Worm (Caenorhabditis elegans): Measurements from ENCODE around the gene F43E2.11.

F43E2.11 gene

DNA sequence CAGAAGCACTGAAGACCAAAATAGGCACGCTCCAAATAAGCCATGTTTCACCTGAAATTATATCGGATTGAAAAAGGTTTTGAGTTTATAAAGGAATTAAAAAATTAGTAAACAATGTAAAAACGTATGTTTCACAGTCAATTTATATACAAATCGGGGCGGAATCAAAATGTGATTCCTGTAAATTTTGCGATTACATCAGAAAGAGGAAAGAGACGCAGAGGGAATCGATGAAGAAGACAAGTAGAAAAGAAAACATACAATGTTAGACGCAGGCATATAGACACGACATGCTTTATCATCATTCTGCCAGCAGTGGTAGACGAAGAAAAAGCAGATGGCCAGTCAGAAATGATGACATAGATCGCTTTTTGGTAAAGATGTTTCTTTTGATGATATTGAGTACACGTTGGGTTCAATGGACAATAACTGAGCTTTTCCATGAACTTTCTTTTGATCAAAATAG, 6.1 kb downstream of the F43E2.11 start, which contains the start of gene msra-1 (continued):
- TF ChIP-seq egl-13 (tag; optimal IDR thresholded peaks at IDR 0.05): no peak
- TF ChIP-seq unc-98 (GFP tag; IDR thresholded peaks at IDR 0.05): no peak
- TF ChIP-seq blmp-1 (tag; optimal IDR thresholded peaks at IDR 0.05): peak; percentile 61
- TF ChIP-seq swsn-7 (tag; optimal IDR thresholded peaks at IDR 0.05): no peak
- no peak for TF ChIP-seq mab-9 (GFP tag; IDR thresholded peaks at IDR 0.05)
- no peak for TF ChIP-seq nhr-28 (tag; optimal IDR thresholded peaks at IDR 0.05)
- TF ChIP-seq irx-1 (tag; optimal IDR thresholded peaks at IDR 0.05): no peak
- no peak for TF ChIP-seq elt-3 (tag; optimal IDR thresholded peaks at IDR 0.05)
- no peak for TF ChIP-seq egl-27 (tag; optimal IDR thresholded peaks at IDR 0.05)
- TF ChIP-seq ces-1 (GFP tag; optimal IDR thresholded peaks at IDR 0.05): no peak
- no peak for TF ChIP-seq unc-86 (tag; optimal IDR thresholded peaks at IDR 0.05)
- TF ChIP-seq efl-1 (optimal IDR thresholded peaks at IDR 0.05): peak; percentile 11 to 38
- peak in 1 of 2 experiments; percentile 78 for TF ChIP-seq efl-1 (GFP tag; optimal IDR thresholded peaks at IDR 0.05 in 1 of 2)
- TF ChIP-seq pax-3 (tag; optimal IDR thresholded peaks at IDR 0.05): no peak
- TF ChIP-seq nhr-11 (tag; optimal IDR thresholded peaks at IDR 0.05): no peak
- no peak for TF ChIP-seq sox-4 (tag; optimal IDR thresholded peaks at IDR 0.05)
- no peak for TF ChIP-seq snpc-4 (tag; optimal IDR thresholded peaks at IDR 0.05)
- TF ChIP-seq rnt-1 (tag; optimal IDR thresholded peaks at IDR 0.05): peak; percentile 40
- TF ChIP-seq ceh-63 (GFP tag; optimal IDR thresholded peaks at IDR 0.05): no peak
- no peak for TF ChIP-seq efl-3 (GFP tag; optimal IDR thresholded peaks at IDR 0.05)
- no peak for TF ChIP-seq Y116A8C.19 (tag; optimal IDR thresholded peaks at IDR 0.05; ENCODE audit: borderline replicate concordance)
- no peak for TF ChIP-seq nhr-47 (tag; optimal IDR thresholded peaks at IDR 0.05)
- peak in 2 of 3 experiments; percentile 3 to 10 for TF ChIP-seq dpl-1 (GFP tag; optimal IDR thresholded peaks at IDR 0.05)
- TF ChIP-seq lin-39 (tag; optimal IDR thresholded peaks at IDR 0.05): no peak
- no peak for TF ChIP-seq grh-1 (GFP tag; IDR thresholded peaks at IDR 0.05)
- TF ChIP-seq nhr-71 (tag; optimal IDR thresholded peaks at IDR 0.05): peak; percentile 47
- no peak for TF ChIP-seq nhr-84 (tag; optimal IDR thresholded peaks at IDR 0.05)
- TF ChIP-seq tlp-1 (tag; optimal IDR thresholded peaks at IDR 0.05): no peak
- no peak for TF ChIP-seq mef-2 (tag; optimal IDR thresholded peaks at IDR 0.05)
- peak; percentile 50 for TF ChIP-seq mep-1 (tag; optimal IDR thresholded peaks at IDR 0.05)
- TF ChIP-seq ceh-82 (tag; optimal IDR thresholded peaks at IDR 0.05): no peak
- no peak for TF ChIP-seq alr-1 (tag; optimal IDR thresholded peaks at IDR 0.05; ENCODE audit: borderline replicate concordance)
- TF ChIP-seq nhr-19 (GFP tag; conservative IDR thresholded peaks at IDR 0.05): no peak
- no peak for TF ChIP-seq fkh-10 (GFP tag; optimal IDR thresholded peaks at IDR 0.05)
- no peak for TF ChIP-seq hlh-4 (tag; optimal IDR thresholded peaks at IDR 0.05)
- no peak for TF ChIP-seq ama-1 (optimal IDR thresholded peaks at IDR 0.05)
- TF ChIP-seq hpl-2 (GFP tag; optimal IDR thresholded peaks at IDR 0.05): no peak
- TF ChIP-seq ztf-4 (tag; optimal IDR thresholded peaks at IDR 0.05): no peak
- TF ChIP-seq nhr-20 (tag; optimal IDR thresholded peaks at IDR 0.05): peak; percentile 36

DNA sequence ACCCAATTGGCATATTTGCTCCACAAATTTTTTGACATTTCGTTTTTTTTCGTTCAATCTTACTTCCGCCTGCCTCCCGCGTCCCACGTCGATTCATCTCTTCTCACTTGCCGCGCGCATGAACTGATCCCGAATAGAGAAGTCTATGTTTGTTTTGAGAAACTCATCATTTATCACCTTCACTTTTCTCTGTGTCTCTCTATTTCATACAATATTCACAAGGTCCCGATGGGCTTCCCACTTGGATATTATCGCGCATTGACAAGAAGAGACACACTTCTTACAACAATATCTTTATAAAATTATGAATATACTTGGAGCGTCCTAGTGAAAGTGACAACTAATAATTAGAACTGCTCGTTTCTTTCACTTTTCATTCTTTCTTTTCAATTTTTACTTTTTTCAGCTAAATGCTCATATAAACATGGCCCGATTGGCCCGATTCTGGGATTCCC, 11.6 kb downstream of the F43E2.11 start, which contains the start of gene insc-1:
Gene insc-1, plus strand, starts transcription at position 405 of the 455 bp plus-strand sequence.
- no peak for TF ChIP-seq isw-1 (GFP tag; IDR thresholded peaks at IDR 0.05)
- TF ChIP-seq nhr-84 (tag; optimal IDR thresholded peaks at IDR 0.05): no peak
- no peak for TF ChIP-seq ztf-11 (tag; optimal IDR thresholded peaks at IDR 0.05)
- TF ChIP-seq blmp-1 (tag; optimal IDR thresholded peaks at IDR 0.05): peak; percentile 97

DNA sequence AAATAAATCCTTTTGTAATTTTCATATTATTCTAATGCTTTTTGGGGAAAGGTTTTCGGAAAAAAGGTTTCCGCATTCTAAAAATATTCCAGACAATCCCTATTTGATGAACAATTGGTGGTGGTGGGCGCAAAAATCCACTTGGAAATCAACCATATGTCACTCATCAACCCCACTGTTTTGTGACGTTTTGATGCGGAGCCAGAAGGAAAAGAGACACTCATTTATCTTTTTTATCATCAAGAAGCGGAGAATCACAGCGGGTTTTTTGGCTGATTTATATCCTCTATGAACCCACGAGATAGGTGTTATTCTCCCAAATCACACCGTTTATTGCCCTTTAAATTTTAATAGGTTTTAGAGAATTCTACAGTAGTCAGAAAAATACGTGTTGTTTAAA, 12.9 kb downstream of the F43E2.11 start:
- TF ChIP-seq dpl-1 (GFP tag; optimal IDR thresholded peaks at IDR 0.05) (no peak), rnt-1 (tag; optimal IDR thresholded peaks at IDR 0.05) (peak; percentile 68), xbp-1 (tag; optimal IDR thresholded peaks at IDR 0.05) (no peak), lin-14 (GFP tag; optimal IDR thresholded peaks at IDR 0.05) (peak; percentile 30), nhr-71 (tag; optimal IDR thresholded peaks at IDR 0.05) (peak; percentile 8)
